Worm (Caenorhabditis elegans): ENCODE data around the gene E04F6.6.

Gene E04F6.6

ce11 chrII:7157415-7157814, 42.0 kb downstream of the E04F6.6 start:
- peak in 1 of 2 experiments; percentile 8 for TF ChIP-seq lsy-2 (tag; optimal IDR thresholded peaks at IDR 0.05)
- no peak for TF ChIP-seq fos-1 (tag; optimal IDR thresholded peaks at IDR 0.05)
- peak; percentile 4 for TF ChIP-seq C16A3.4 (tag; optimal IDR thresholded peaks at IDR 0.05)
- no peak for TF ChIP-seq zip-4 (GFP tag; optimal IDR thresholded peaks at IDR 0.05)
- peak; percentile 19 for TF ChIP-seq nhr-90 (tag; optimal IDR thresholded peaks at IDR 0.05; ENCODE audit: poor library complexity)
- no peak for TF ChIP-seq hlh-17 (GFP tag; optimal IDR thresholded peaks at IDR 0.05; ENCODE audit: borderline replicate concordance)
- TF ChIP-seq ceh-88 (GFP tag; IDR thresholded peaks at IDR 0.05): no peak
- TF ChIP-seq lin-35 (GFP tag; optimal IDR thresholded peaks at IDR 0.05): peak in 1 of 2 experiments; percentile 50
- TF ChIP-seq nhr-71 (tag; optimal IDR thresholded peaks at IDR 0.05): peak; percentile 33
- TF ChIP-seq blmp-1 (tag; optimal IDR thresholded peaks at IDR 0.05): peak; percentile 15
- TF ChIP-seq nhr-85 (tag): peak; percentile 61
- TF ChIP-seq lin-14 (GFP tag; optimal IDR thresholded peaks at IDR 0.05): peak; percentile 40
- peak; percentile 20 for TF ChIP-seq snu-23 (GFP tag; optimal IDR thresholded peaks at IDR 0.05)
- no peak for TF ChIP-seq Y116A8C.19 (tag; optimal IDR thresholded peaks at IDR 0.05; ENCODE audit: borderline replicate concordance)
- peak; percentile 83 for TF ChIP-seq elt-2 (tag; optimal IDR thresholded peaks at IDR 0.05)
- no peak for TF ChIP-seq hpl-2 (GFP tag; optimal IDR thresholded peaks at IDR 0.05)
- TF ChIP-seq elt-3 (tag; optimal IDR thresholded peaks at IDR 0.05): peak in 2 of 6 experiments; percentile 18 to 59
- TF ChIP-seq nhr-20 (tag; optimal IDR thresholded peaks at IDR 0.05): peak; percentile 55

- no peak for TF ChIP-seq ets-5 (GFP tag; IDR thresholded peaks at IDR 0.05)
- TF ChIP-seq nhr-12 (tag; optimal IDR thresholded peaks at IDR 0.05): no peak
- TF ChIP-seq fkh-10 (GFP tag; optimal IDR thresholded peaks at IDR 0.05): no peak
- TF ChIP-seq sup-37 (GFP tag; optimal IDR thresholded peaks at IDR 0.05): no peak
- TF ChIP-seq pqm-1 (tag; optimal IDR thresholded peaks at IDR 0.05): no peak
- TF ChIP-seq hlh-4 (tag; optimal IDR thresholded peaks at IDR 0.05): no peak
- peak; percentile 12 for TF ChIP-seq mep-1 (tag; optimal IDR thresholded peaks at IDR 0.05)
- no peak for TF ChIP-seq jun-1 (tag; optimal IDR thresholded peaks at IDR 0.05)
- no peak for TF ChIP-seq sptf-1 (tag; optimal IDR thresholded peaks at IDR 0.05)
- TF ChIP-seq nhr-237 (tag; optimal IDR thresholded peaks at IDR 0.05): no peak
- no peak for TF ChIP-seq unc-130 (tag; optimal IDR thresholded peaks at IDR 0.05)
- no peak for TF ChIP-seq ceh-88 (GFP tag; IDR thresholded peaks at IDR 0.05)
- TF ChIP-seq mab-9 (GFP tag; IDR thresholded peaks at IDR 0.05): no peak
- no peak for TF ChIP-seq C04F5.9 (tag; optimal IDR thresholded peaks at IDR 0.05)
- no peak for TF ChIP-seq isw-1 (GFP tag; IDR thresholded peaks at IDR 0.05)
- TF ChIP-seq ceh-63 (GFP tag; optimal IDR thresholded peaks at IDR 0.05): no peak
- TF ChIP-seq unc-86 (tag; optimal IDR thresholded peaks at IDR 0.05): no peak
- TF ChIP-seq efl-1 (optimal IDR thresholded peaks at IDR 0.05): peak; percentile 4 to 7
- TF ChIP-seq efl-1 (GFP tag; optimal IDR thresholded peaks at IDR 0.05 in 1 of 2): no peak
- no peak for TF ChIP-seq alr-1 (tag; optimal IDR thresholded peaks at IDR 0.05; ENCODE audit: borderline replicate concordance)
- TF ChIP-seq irx-1 (tag; optimal IDR thresholded peaks at IDR 0.05): no peak
- no peak for TF ChIP-seq unc-98 (GFP tag; IDR thresholded peaks at IDR 0.05)
- TF ChIP-seq fkh-8 (tag; optimal IDR thresholded peaks at IDR 0.05): no peak
- no peak for TF ChIP-seq egl-27 (tag; optimal IDR thresholded peaks at IDR 0.05)
- no peak for TF ChIP-seq F16B12.6 (tag; optimal IDR thresholded peaks at IDR 0.05)
- TF ChIP-seq C34B4.2 (tag; optimal IDR thresholded peaks at IDR 0.05): no peak
- peak; percentile 18 for TF ChIP-seq rnt-1 (tag; optimal IDR thresholded peaks at IDR 0.05)
- peak in 1 of 2 experiments; percentile 8 for TF ChIP-seq lsy-2 (tag; optimal IDR thresholded peaks at IDR 0.05)
- TF ChIP-seq ztf-11 (tag; optimal IDR thresholded peaks at IDR 0.05): no peak
- TF ChIP-seq zip-4 (GFP tag; optimal IDR thresholded peaks at IDR 0.05): no peak
- peak; percentile 12 for TF ChIP-seq xbp-1 (tag; optimal IDR thresholded peaks at IDR 0.05)
- TF ChIP-seq zag-1 (tag; optimal IDR thresholded peaks at IDR 0.05): no peak
- no peak for TF ChIP-seq lin-13 (GFP tag; optimal IDR thresholded peaks at IDR 0.05)
- no peak for TF ChIP-seq sox-4 (tag; optimal IDR thresholded peaks at IDR 0.05)
- TF ChIP-seq mef-2 (tag; optimal IDR thresholded peaks at IDR 0.05): no peak
- peak; percentile 13 for TF ChIP-seq nhr-71 (tag; optimal IDR thresholded peaks at IDR 0.05)
- no peak for TF ChIP-seq skn-1 (tag; optimal IDR thresholded peaks at IDR 0.05)
- no peak for TF ChIP-seq unc-30 (tag; optimal IDR thresholded peaks at IDR 0.05)
- no peak for TF ChIP-seq tbx-2 (tag; optimal IDR thresholded peaks at IDR 0.05)
- peak; percentile 42 for TF ChIP-seq lin-14 (GFP tag; optimal IDR thresholded peaks at IDR 0.05)
These were observed 44.0 kb downstream of the E04F6.6 start, which contains the start of gene C27H5.2 for ce11 chrII:7155392-7155791. Gene C27H5.2 (plus strand): TSS chrII:7155581.
